Fruit fly (Drosophila melanogaster): ENCODE measurements around the gene PK2-R1.

The PK2-R1 gene

dm6 chr3R:13305318-13305899 is 32.7 kb upstream of the PK2-R1 start (continued):
- TF ChIP-seq CG12391 (tag; optimal IDR thresholded peaks at IDR 0.05) (peak; percentile 66), CG10209 (GFP tag; optimal IDR thresholded peaks at IDR 0.05) (peak; percentile 33), Bteb2 (GFP tag; optimal IDR thresholded peaks at IDR 0.05) (no peak), sc (optimal IDR thresholded peaks at IDR 0.05) (no peak), sc (GFP tag; optimal IDR thresholded peaks at IDR 0.05) (peak; percentile 61), PHDP (tag; optimal IDR thresholded peaks at IDR 0.05) (peak; percentile 64), lbe (GFP tag; optimal IDR thresholded peaks at IDR 0.05) (peak; percentile 62), trem (tag; optimal IDR thresholded peaks at IDR 0.05) (peak; percentile 68), Nf-YB (GFP tag; optimal IDR thresholded peaks at IDR 0.05) (peak; percentile 52), nmo (GFP tag; optimal IDR thresholded peaks at IDR 0.05) (peak; percentile 77), CG7556 (GFP tag; optimal IDR thresholded peaks at IDR 0.05) (peak; percentile 69), corto (GFP tag; optimal IDR thresholded peaks at IDR 0.05) (peak; percentile 17), ind (GFP tag; optimal IDR thresholded peaks at IDR 0.05) (peak; percentile 32), CG7963 (GFP tag; IDR thresholded peaks at IDR 0.05; ENCODE audit: partially characterized antibody) (no peak), CG3407 (GFP tag; optimal IDR thresholded peaks at IDR 0.05) (peak; percentile 28), sim (GFP tag; IDR thresholded peaks at IDR 0.05) (no peak), Ptx1 (GFP tag; IDR thresholded peaks at IDR 0.05) (no peak), bcd (GFP tag; optimal IDR thresholded peaks at IDR 0.05) (peak; percentile 12), CG10267 (tag; optimal IDR thresholded peaks at IDR 0.05) (peak; percentile 65), Spps (tag; optimal IDR thresholded peaks at IDR 0.05) (peak; percentile 52), Asciz (GFP tag; optimal IDR thresholded peaks at IDR 0.05) (peak; percentile 52), tgo (GFP tag; IDR thresholded peaks at IDR 0.05) (peak; percentile 40; the same call in 1 of the 3 replicates), Scr (GFP tag; IDR thresholded peaks at IDR 0.05; ENCODE audit: partially characterized antibody) (no peak), Antp (GFP tag; optimal IDR thresholded peaks at IDR 0.05) (no peak), Hsf (GFP tag; optimal IDR thresholded peaks at IDR 0.05) (no peak), unpg (GFP tag; optimal IDR thresholded peaks at IDR 0.05) (peak; percentile 52), CG11456 (GFP tag; IDR thresholded peaks at IDR 0.05) (0 out of 3 replicates have a peak, but pooled peaks have one; percentile 58), Atf3 (GFP tag; optimal IDR thresholded peaks at IDR 0.05) (no peak), CG17186 (GFP tag; optimal IDR thresholded peaks at IDR 0.05) (no peak), ewg (GFP tag; optimal IDR thresholded peaks at IDR 0.05) (peak; percentile 16), CG11093 (GFP tag; IDR thresholded peaks at IDR 0.05) (0 out of 3 replicates have a peak, but pooled peaks have one; percentile 36), CG5180 (GFP tag; optimal IDR thresholded peaks at IDR 0.05) (peak; percentile 22), CG1024 (GFP tag; IDR thresholded peaks at IDR 0.05) (no peak), lmd (GFP tag; IDR thresholded peaks at IDR 0.05) (peak; percentile 20; the same call in 1 of the 2 replicates), CG17361 (GFP tag; IDR thresholded peaks at IDR 0.05) (peak; percentile 88; the same call in 2 of the 3 replicates), croc (GFP tag; conservative IDR thresholded peaks at IDR 0.05) (peak; percentile 13; the same call in 1 of the 3 replicates), CG5245 (GFP tag; optimal IDR thresholded peaks at IDR 0.05) (peak; percentile 9), CG4424 (GFP tag; optimal IDR thresholded peaks at IDR 0.05) (peak; percentile 69), CG9609 (GFP tag; optimal IDR thresholded peaks at IDR 0.05) (no peak), scrt (GFP tag; optimal IDR thresholded peaks at IDR 0.05) (no peak), CG15601 (tag; optimal IDR thresholded peaks at IDR 0.05) (peak; percentile 78), CG10565 (GFP tag; optimal IDR thresholded peaks at IDR 0.05) (no peak), CG16815 (GFP tag; optimal IDR thresholded peaks at IDR 0.05) (peak; percentile 23), dpn (GFP tag; optimal IDR thresholded peaks at IDR 0.05) (peak in 1 of 2 experiments; percentile 36), CG4404 (GFP tag; IDR thresholded peaks at IDR 0.05) (no peak), Six4 (GFP tag; optimal IDR thresholded peaks at IDR 0.05) (peak; percentile 33), chif (GFP tag; optimal IDR thresholded peaks at IDR 0.05) (no peak), CG2678 (tag; optimal IDR thresholded peaks at IDR 0.05) (peak; percentile 72), CoRest (tag; optimal IDR thresholded peaks at IDR 0.05) (peak; percentile 72)

Measured in whole organism, embryonic.